Worm (Caenorhabditis elegans) whole organism, young adult: ENCODE data around the gene cyp-43A1.

ENCODE experiments used
- B0261.1 ChIP-seq: sonication (generic microtip); optimal IDR thresholded peaks from 2 replicates; lab custom pipeline; 2016; ENCODE audit warnings: mild to moderate bottlenecking, missing genetic modification characterization, moderate library complexity, missing compliant biosample characterization
- T26A5.8 ChIP-seq: sonication (generic microtip); optimal IDR thresholded peaks from 2 replicates; lab custom pipeline; 2016; ENCODE audit warnings: missing genetic modification characterization, missing compliant biosample characterization
- ama-1 ChIP-seq, 3 experiments: fragments of 150-350 bp in 1 of 3; sonication (generic microtip) in 2 of 3; optimal IDR thresholded peaks; 2 replicates each; lab custom pipeline; 2014 to 2018; ENCODE audit warnings: missing biosample characterization in 2 of 3, missing genetic modification characterization in 2 of 3, missing genetic modification reagents in 2 of 3
- atf-7 ChIP-seq: sonication (generic microtip); optimal IDR thresholded peaks from 2 replicates; lab custom pipeline; 2017; ENCODE audit warnings: mild to moderate bottlenecking, missing genetic modification characterization, missing compliant biosample characterization
- attf-5 ChIP-seq: fragments of 200-800 bp; sonication (Bioruptor generic); optimal IDR thresholded peaks from 2 replicates; lab custom pipeline; 2018; ENCODE audit warnings: mild to moderate bottlenecking, missing genetic modification characterization, missing compliant biosample characterization
- dox-1 ChIP-seq: fragments of 200-800 bp; sonication (Bioruptor generic); IDR thresholded peaks from 2 replicates; pipeline ENCODE4 v1.3.6; 2022; ENCODE audit warnings: missing genetic modification reagents, missing genetic modification characterization, missing compliant biosample characterization
- egl-44 ChIP-seq: fragments of 200-800 bp; sonication (Bioruptor generic); IDR thresholded peaks from 2 replicates; pipeline ENCODE4 v1.3.6; 2022; ENCODE audit warnings: missing genetic modification reagents, missing genetic modification characterization, missing compliant biosample characterization
- lsl-1 ChIP-seq: fragments of 200-800 bp; sonication (Bioruptor generic); optimal IDR thresholded peaks from 2 replicates; lab custom pipeline; 2018; ENCODE audit warnings: mild to moderate bottlenecking, missing genetic modification characterization, moderate library complexity, missing compliant biosample characterization
- madf-3 ChIP-seq: fragments of 200-800 bp; sonication (Bioruptor generic); IDR thresholded peaks from 2 replicates; pipeline ENCODE4 v1.3.6; 2022; ENCODE audit warnings: missing genetic modification reagents, missing genetic modification characterization, missing compliant biosample characterization
- nhr-179 ChIP-seq: sonication (generic microtip); optimal IDR thresholded peaks from 2 replicates; lab custom pipeline; 2016; ENCODE audit warnings: mild to moderate bottlenecking, missing genetic modification characterization, missing compliant biosample characterization
- snpc-4 ChIP-seq, 5 experiments: fragments of 150-350 bp in 1 of 5; sonication (generic microtip) in 4 of 5; optimal IDR thresholded peaks; 2 replicates each; lab custom pipeline; 2014 to 2018; ENCODE audit warnings: missing genetic modification characterization in 5 of 5, missing biosample characterization in 3 of 5, antibody characterized with exemption in 2 of 5, mild to moderate bottlenecking in 2 of 5, missing compliant biosample characterization in 2 of 5, missing genotype in 2 of 5, moderate library complexity in 2 of 5, missing genetic modification reagents in 1 of 5
- zim-3 ChIP-seq: sonication (generic microtip); optimal IDR thresholded peaks from 2 replicates; lab custom pipeline; 2017; ENCODE audit warnings: mild to moderate bottlenecking, missing genetic modification characterization, moderate library complexity, missing compliant biosample characterization

DNA sequence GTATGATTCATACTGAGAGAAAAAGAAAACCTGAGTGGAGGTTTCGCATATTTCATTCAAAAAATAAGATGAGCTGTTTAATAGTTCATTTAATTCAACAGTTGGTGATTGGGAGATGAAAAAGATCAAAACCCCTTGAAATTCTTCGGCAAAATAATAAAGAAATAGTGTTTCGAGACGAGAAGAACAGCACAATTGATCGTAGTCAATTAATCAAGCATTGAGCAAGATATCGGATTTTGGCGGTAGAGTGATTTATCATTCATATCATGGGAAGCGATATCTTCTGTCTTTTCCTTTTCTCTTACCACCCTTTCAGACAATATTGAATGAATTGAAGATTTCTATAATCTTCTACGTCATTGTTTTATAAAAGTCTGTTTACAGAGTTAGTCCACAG is 32.3 kb downstream of the cyp-43A1 start:
- TF ChIP-seq egl-44 (GFP tag; lab: Robert Waterston, UW) (no peak), dox-1 (no peak), lsl-1 (GFP tag; lab: Kevin White, UChicago) (no peak), snpc-4 (GFP tag; optimal IDR thresholded peaks at IDR 0.05; lab: Kevin White, UChicago) (no peak), snpc-4 (tag; optimal IDR thresholded peaks at IDR 0.05; lab: Kevin White, UChicago) (no peak), ama-1 (optimal IDR thresholded peaks at IDR 0.05; lab: Kevin White, UChicago) (no peak), ama-1 (GFP tag; optimal IDR thresholded peaks at IDR 0.05; lab: Kevin White, UChicago) (no peak), T26A5.8 (tag; lab: Kevin White, UChicago) (no peak), B0261.1 (tag; lab: Kevin White, UChicago) (no peak), zim-3 (tag; lab: Kevin White, UChicago) (no peak), nhr-179 (no peak), atf-7 (no peak), madf-3 (GFP tag; lab: Robert Waterston, UW) (no peak), attf-5 (GFP tag; lab: Kevin White, UChicago) (no peak)
